Worm (Caenorhabditis elegans): ENCODE measurements around the gene F07H5.10.

F07H5.10 gene

DNA sequence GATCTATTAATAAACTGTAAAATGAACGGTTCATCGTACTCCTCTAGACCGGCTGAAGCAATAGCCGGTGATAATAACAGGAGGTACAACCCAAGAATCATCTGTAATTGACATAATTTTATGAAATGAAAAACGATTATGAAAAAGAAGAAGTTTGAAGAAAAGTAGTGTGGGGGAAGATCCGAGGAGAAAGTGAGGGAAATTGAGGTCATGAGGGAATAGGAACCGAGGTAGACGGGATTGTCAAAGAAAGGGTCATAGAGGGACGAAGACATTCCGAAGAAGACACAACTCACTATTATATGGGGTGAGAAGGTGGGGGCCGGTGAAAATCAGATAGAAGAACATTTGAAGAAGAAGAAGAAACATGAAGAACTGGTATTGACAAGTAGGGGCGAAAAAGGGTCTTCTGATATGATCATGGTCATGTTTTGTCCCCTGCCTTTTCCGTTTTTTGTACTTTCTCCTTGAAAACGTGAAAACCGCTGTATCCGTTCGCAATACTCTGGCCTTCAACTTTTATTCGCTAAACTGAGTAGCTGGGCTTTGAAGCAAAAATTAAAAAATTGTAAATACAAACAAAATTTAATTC is 43.7 kb upstream of the F07H5.10 start, which contains the start of gene oac-46:
oac-46 (minus strand) TSS at position 101 of the 592 bp plus-strand sequence.
- TF ChIP-seq unc-39 (tag; optimal IDR thresholded peaks at IDR 0.05) (no peak), blmp-1 (tag; optimal IDR thresholded peaks at IDR 0.05) (peak; percentile 44)

DNA sequence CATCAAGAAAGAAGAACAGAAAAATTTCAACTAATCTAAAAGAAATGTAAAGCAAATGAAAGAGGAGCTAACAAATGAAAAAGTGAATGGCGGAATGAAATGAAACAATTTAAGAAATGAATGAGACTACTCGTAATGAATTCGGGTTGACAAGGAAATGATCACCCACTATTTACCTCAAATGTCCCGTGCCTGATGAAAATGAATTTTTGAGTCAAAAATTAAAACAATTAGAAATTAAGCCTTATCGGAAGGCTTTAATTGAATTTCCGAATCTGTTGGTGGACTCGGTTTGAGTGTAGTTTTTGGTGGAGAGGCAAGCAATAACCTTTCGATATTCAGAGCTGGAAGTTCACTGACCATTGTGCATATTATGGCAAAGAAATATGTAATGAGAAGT is 40.6 kb upstream of the F07H5.10 start:
- no peak for TF ChIP-seq unc-62 (GFP tag; optimal IDR thresholded peaks at IDR 0.05)
- no peak for TF ChIP-seq tbx-8 (GFP tag; optimal IDR thresholded peaks at IDR 0.05)
- no peak for TF ChIP-seq ceh-43 (GFP tag; optimal IDR thresholded peaks at IDR 0.05)
- TF ChIP-seq sptf-1 (tag; optimal IDR thresholded peaks at IDR 0.05), result no peak
- no peak for TF ChIP-seq blmp-1 (tag; optimal IDR thresholded peaks at IDR 0.05)
- no peak for TF ChIP-seq mls-2 (tag; optimal IDR thresholded peaks at IDR 0.05)
- TF ChIP-seq cnd-1 (tag; optimal IDR thresholded peaks at IDR 0.05), result no peak
- TF ChIP-seq elt-3 (tag; optimal IDR thresholded peaks at IDR 0.05), result no peak
- TF ChIP-seq ham-2 (GFP tag; optimal IDR thresholded peaks at IDR 0.05), result no peak
- no peak for TF ChIP-seq ztf-11 (tag; optimal IDR thresholded peaks at IDR 0.05)
- no peak for TF ChIP-seq nhr-2 (tag; optimal IDR thresholded peaks at IDR 0.05)
- TF ChIP-seq ces-1 (GFP tag; optimal IDR thresholded peaks at IDR 0.05), result no peak
- TF ChIP-seq pha-4 (tag; optimal IDR thresholded peaks at IDR 0.05), result no peak

DNA sequence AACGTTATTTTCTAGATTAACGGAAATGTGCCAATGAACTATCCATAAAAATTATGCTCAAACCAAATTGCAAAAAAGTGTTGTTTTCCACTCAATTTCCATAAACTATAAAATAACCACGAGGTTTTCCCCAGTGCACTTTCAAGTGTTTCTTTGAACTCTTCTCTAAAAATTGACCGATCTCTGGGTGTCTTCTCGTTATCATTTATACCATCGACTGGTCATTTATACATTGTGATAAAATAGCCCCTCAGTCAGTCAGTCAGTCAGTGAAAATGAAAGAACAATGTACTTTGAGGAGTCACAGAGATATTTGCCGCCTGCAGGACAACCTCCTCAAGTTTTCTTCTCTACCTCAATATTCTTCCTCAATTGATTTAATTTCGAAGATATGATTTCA is 37.5 kb upstream of the F07H5.10 start:
- no peak for TF ChIP-seq ceh-39 (tag; optimal IDR thresholded peaks at IDR 0.05)
- no peak for TF ChIP-seq sem-2 (GFP tag; optimal IDR thresholded peaks at IDR 0.05)
- no peak for TF ChIP-seq ceh-43 (GFP tag; optimal IDR thresholded peaks at IDR 0.05)
- TF ChIP-seq ham-2 (GFP tag; optimal IDR thresholded peaks at IDR 0.05), result no peak
- TF ChIP-seq snpc-4 (tag; optimal IDR thresholded peaks at IDR 0.05), result no peak
- no peak for TF ChIP-seq bed-3 (GFP tag; optimal IDR thresholded peaks at IDR 0.05)
- TF ChIP-seq flh-1 (GFP tag; optimal IDR thresholded peaks at IDR 0.05), result no peak
- no peak for TF ChIP-seq ceh-83 (GFP tag; optimal IDR thresholded peaks at IDR 0.05)

DNA sequence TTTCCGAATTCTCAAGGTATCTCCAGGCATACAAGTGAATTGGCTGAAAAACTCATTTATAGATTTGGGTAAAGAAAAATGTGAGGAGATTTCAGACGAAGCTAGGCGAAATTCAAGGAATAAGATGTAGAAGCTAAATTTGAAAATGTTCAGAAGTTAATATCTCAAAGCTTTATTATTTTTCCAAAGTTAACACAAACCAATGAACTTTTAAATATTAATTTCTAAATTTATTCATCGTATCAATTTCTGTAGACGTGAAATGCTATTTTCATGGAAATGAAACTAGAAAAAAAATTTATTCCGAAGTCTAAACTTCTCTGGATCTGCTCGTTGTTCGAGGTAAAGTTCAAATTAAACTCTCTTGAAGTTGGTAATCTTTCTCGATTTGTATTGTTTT is 36.9 kb upstream of the F07H5.10 start, which contains the start of gene agxt-1:
agxt-1 (plus strand) TSS at position 301 of the 400 bp plus-strand sequence.
- TF ChIP-seq sem-2 (GFP tag; optimal IDR thresholded peaks at IDR 0.05) (no peak), sptf-1 (tag; optimal IDR thresholded peaks at IDR 0.05) (no peak), ceh-39 (tag; optimal IDR thresholded peaks at IDR 0.05) (no peak), tbx-8 (GFP tag; optimal IDR thresholded peaks at IDR 0.05) (no peak), nhr-12 (tag; optimal IDR thresholded peaks at IDR 0.05) (no peak), unc-62 (GFP tag; optimal IDR thresholded peaks at IDR 0.05) (no peak), bed-3 (GFP tag; optimal IDR thresholded peaks at IDR 0.05) (no peak), mls-2 (tag; optimal IDR thresholded peaks at IDR 0.05) (no peak), ztf-11 (tag; optimal IDR thresholded peaks at IDR 0.05) (no peak), unc-39 (tag; optimal IDR thresholded peaks at IDR 0.05) (no peak), nhr-28 (tag; optimal IDR thresholded peaks at IDR 0.05) (no peak), elt-1 (tag; optimal IDR thresholded peaks at IDR 0.05; ENCODE audit: borderline replicate concordance, insufficient read depth) (no peak), flh-1 (GFP tag; optimal IDR thresholded peaks at IDR 0.05) (no peak), lin-13 (tag; optimal IDR thresholded peaks at IDR 0.05) (no peak), zip-8 (tag; optimal IDR thresholded peaks at IDR 0.05) (no peak), nhr-2 (tag; optimal IDR thresholded peaks at IDR 0.05) (no peak), ceh-83 (GFP tag; optimal IDR thresholded peaks at IDR 0.05) (no peak), M03D4.4 (tag; optimal IDR thresholded peaks at IDR 0.05) (no peak)

DNA sequence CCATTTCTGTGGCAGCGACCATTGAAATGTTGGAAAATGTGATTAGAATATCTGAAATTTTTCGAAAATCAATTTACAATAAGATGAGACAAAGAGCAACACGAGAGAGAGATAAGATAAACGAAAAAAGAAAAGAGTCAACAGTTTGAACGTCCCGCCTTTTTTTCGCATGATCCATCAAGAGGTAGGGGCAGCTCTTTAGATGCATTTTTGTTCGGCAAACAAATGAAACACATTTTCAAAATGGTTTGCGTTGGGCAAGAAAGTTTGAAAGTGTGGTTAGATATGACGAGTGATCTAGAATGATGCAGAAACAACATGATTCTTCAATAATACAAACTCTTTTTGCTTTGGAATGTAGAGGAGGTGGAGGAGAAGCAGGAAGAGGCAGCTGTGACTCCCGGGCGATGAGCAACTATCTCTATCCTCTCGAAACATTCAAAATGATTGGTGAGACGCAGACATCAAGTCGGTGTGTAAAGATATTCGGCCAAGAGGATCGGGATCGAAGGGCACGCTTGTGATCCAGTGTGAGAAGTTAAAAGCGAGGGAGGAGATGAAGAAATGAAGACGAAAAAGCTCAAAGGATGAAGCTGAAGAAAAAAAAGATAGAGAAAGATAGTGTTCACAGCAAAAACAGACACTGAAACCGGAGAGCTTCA is 36.2 kb upstream of the F07H5.10 start, which contains the start of gene F46C5.6:
F46C5.6 (minus strand) TSS at position 51 of the 662 bp plus-strand sequence.
- TF ChIP-seq nhr-28 (tag; optimal IDR thresholded peaks at IDR 0.05) (no peak), nhr-237 (tag; optimal IDR thresholded peaks at IDR 0.05) (no peak), blmp-1 (tag; optimal IDR thresholded peaks at IDR 0.05) (no peak), unc-120 (tag; optimal IDR thresholded peaks at IDR 0.05; ENCODE audit: poor library complexity, severe bottlenecking) (peak; percentile 83), unc-62 (GFP tag; optimal IDR thresholded peaks at IDR 0.05) (peak; percentile 48), sem-2 (GFP tag; optimal IDR thresholded peaks at IDR 0.05) (no peak), flh-1 (GFP tag; optimal IDR thresholded peaks at IDR 0.05) (no peak), hlh-1 (tag; optimal IDR thresholded peaks at IDR 0.05) (peak; percentile 90)
